Fruit fly (Drosophila melanogaster) whole organism, prepupa: ENCODE results near the gene rn.

Experiments used
- CG10631 ChIP-seq: fragments of 200-800 bp; sonication (Bioruptor generic); optimal IDR thresholded peaks from 2 replicates; lab custom pipeline; 2016; ENCODE audit warnings: missing biosample characterization, missing genetic modification characterization
- CG11294 ChIP-seq: fragments of 200-800 bp; sonication (Bioruptor generic); IDR thresholded peaks from 2 replicates; pipeline ENCODE4 v1.3.6; 2022; ENCODE audit warnings: missing biosample characterization, missing genetic modification characterization
- CG11762 ChIP-seq: fragments of 200-800 bp; sonication (Bioruptor generic); optimal IDR thresholded peaks from 3 replicates; lab custom pipeline; 2016; ENCODE audit warnings: missing biosample characterization, missing genetic modification characterization; ENCODE audit not compliant: insufficient read depth
- CG1621 ChIP-seq: fragments of 200-800 bp; sonication (Bioruptor generic); optimal IDR thresholded peaks from 3 replicates; lab custom pipeline; 2018; ENCODE audit warnings: missing biosample characterization, mild to moderate bottlenecking, missing genetic modification characterization
- CG3032 ChIP-seq: fragments of 200-800 bp; optimal IDR thresholded peaks from 2 replicates; lab custom pipeline; 2019; ENCODE audit warnings: missing biosample characterization, mild to moderate bottlenecking, missing genetic modification characterization, moderate library complexity
- CG31627 ChIP-seq: fragments of 200-800 bp; sonication (Bioruptor generic); optimal IDR thresholded peaks from 3 replicates; lab custom pipeline; 2016; ENCODE audit warnings: missing biosample characterization, missing genetic modification characterization
- CG34406 ChIP-seq: fragments of 200-800 bp; sonication (Bioruptor generic); optimal IDR thresholded peaks from 3 replicates; lab custom pipeline; 2016; ENCODE audit warnings: missing biosample characterization, missing genetic modification characterization
- CG4318 ChIP-seq: fragments of 200-800 bp; sonication (Bioruptor generic); optimal IDR thresholded peaks from 3 replicates; lab custom pipeline; 2017; ENCODE audit warnings: missing biosample characterization, mild to moderate bottlenecking, missing genetic modification characterization
- CG6163 ChIP-seq: fragments of 200-800 bp; sonication (Bioruptor generic); IDR thresholded peaks from 3 replicates; pipeline ENCODE4 v1.3.6; 2022; ENCODE audit warnings: missing biosample characterization, missing genetic modification characterization
- CG6276 ChIP-seq: fragments of 200-800 bp; sonication (Bioruptor generic); optimal IDR thresholded peaks from 2 replicates; lab custom pipeline; 2017; ENCODE audit warnings: missing biosample characterization, mild to moderate bottlenecking, missing genetic modification characterization
- CG6808 ChIP-seq: fragments of 200-800 bp; sonication (Bioruptor generic); optimal IDR thresholded peaks from 3 replicates; lab custom pipeline; 2017; ENCODE audit warnings: missing biosample characterization, missing genetic modification characterization, mild to moderate bottlenecking, moderate library complexity, missing genetic modification reagents
- CG6854 ChIP-seq: fragments of 200-800 bp; sonication (Bioruptor generic); optimal IDR thresholded peaks from 2 replicates; lab custom pipeline; 2017; ENCODE audit warnings: missing biosample characterization, mild to moderate bottlenecking, missing genetic modification characterization
- CG7368 ChIP-seq: fragments of 200-800 bp; sonication (Bioruptor generic); optimal IDR thresholded peaks from 3 replicates; lab custom pipeline; 2016; ENCODE audit warnings: missing biosample characterization, missing genetic modification characterization
- CG8119 ChIP-seq: fragments of 200-800 bp; sonication (Bioruptor generic); IDR thresholded peaks from 3 replicates; pipeline ENCODE4 v1.3.6; 2022; ENCODE audit warnings: missing biosample characterization, missing genetic modification characterization
- CG8319 ChIP-seq: fragments of 200-800 bp; sonication (Bioruptor generic); optimal IDR thresholded peaks from 3 replicates; lab custom pipeline; 2016; ENCODE audit warnings: missing biosample characterization, missing genetic modification characterization
- CG8632 ChIP-seq: fragments of 200-800 bp; sonication (Bioruptor generic); optimal IDR thresholded peaks from 3 replicates; lab custom pipeline; 2016; ENCODE audit warnings: missing biosample characterization, missing genetic modification characterization
- CG9139 ChIP-seq: fragments of 200-800 bp; sonication (Bioruptor generic); optimal IDR thresholded peaks from 3 replicates; lab custom pipeline; 2017; ENCODE audit warnings: missing biosample characterization, mild to moderate bottlenecking, missing genetic modification characterization
- Eip75B ChIP-seq: fragments of 200-800 bp; sonication (Bioruptor generic); optimal IDR thresholded peaks from 3 replicates; lab custom pipeline; 2016; ENCODE audit warnings: missing biosample characterization, missing genetic modification characterization
- Eip78C ChIP-seq: fragments of 200-800 bp; sonication (Bioruptor generic); peaks from one replicate; lab custom pipeline; 2016; ENCODE audit warnings: missing biosample characterization, missing genetic modification characterization
- Eip93F ChIP-seq: fragments of 200-800 bp; sonication (Bioruptor generic); optimal IDR thresholded peaks from 2 replicates; lab custom pipeline; 2016; ENCODE audit warnings: missing biosample characterization, mild to moderate bottlenecking, missing genetic modification characterization
- Ets96B ChIP-seq: fragments of 200-800 bp; optimal IDR thresholded peaks from 2 replicates; lab custom pipeline; 2019; ENCODE audit warnings: missing biosample characterization, mild to moderate bottlenecking, missing genetic modification characterization, moderate library complexity
- Gug ChIP-seq: fragments of 200-800 bp; sonication (Bioruptor generic); IDR thresholded peaks from 2 replicates; pipeline ENCODE4 v1.3.6; 2022; ENCODE audit warnings: missing biosample characterization, missing genetic modification characterization
- Hr38 ChIP-seq: sonication (Bioruptor generic); optimal IDR thresholded peaks from 2 replicates; lab custom pipeline; 2016; ENCODE audit warnings: missing biosample characterization, missing genetic modification characterization
- Hr39 ChIP-seq: fragments of 200-800 bp; sonication (Bioruptor generic); optimal IDR thresholded peaks from 2 replicates; lab custom pipeline; 2016; ENCODE audit warnings: missing biosample characterization, missing genetic modification characterization
- Met ChIP-seq: fragments of 200-800 bp; sonication (Bioruptor generic); optimal IDR thresholded peaks from 3 replicates; lab custom pipeline; 2016; ENCODE audit warnings: missing biosample characterization, missing genetic modification characterization
- Smox ChIP-seq: fragments of 200-800 bp; sonication (Bioruptor generic); optimal IDR thresholded peaks from 3 replicates; lab custom pipeline; 2016; ENCODE audit warnings: missing biosample characterization, missing genetic modification characterization
- Sox14 ChIP-seq: fragments of 200-800 bp; sonication (Bioruptor generic); optimal IDR thresholded peaks from 3 replicates; lab custom pipeline; 2016; ENCODE audit warnings: missing biosample characterization, missing genetic modification characterization
- achi ChIP-seq: fragments of 200-800 bp; sonication (Bioruptor generic); optimal IDR thresholded peaks from 3 replicates; lab custom pipeline; 2016; ENCODE audit warnings: missing biosample characterization, missing genetic modification characterization
- acj6 ChIP-seq: fragments of 200-800 bp; sonication (Bioruptor generic); optimal IDR thresholded peaks from 3 replicates; lab custom pipeline; 2016; ENCODE audit warnings: missing biosample characterization, missing genetic modification characterization
- cyc ChIP-seq: fragments of 200-800 bp; sonication (Bioruptor generic); optimal IDR thresholded peaks from 3 replicates; lab custom pipeline; 2016; ENCODE audit warnings: missing biosample characterization, missing genetic modification characterization
- dac ChIP-seq: fragments of 200-800 bp; sonication (Bioruptor generic); optimal IDR thresholded peaks from 2 replicates; lab custom pipeline; 2017; ENCODE audit warnings: missing biosample characterization, mild to moderate bottlenecking, missing genetic modification characterization
- dsx ChIP-seq: fragments of 200-800 bp; optimal IDR thresholded peaks from 3 replicates; lab custom pipeline; 2019; ENCODE audit warnings: missing biosample characterization, mild to moderate bottlenecking, missing genetic modification characterization, moderate library complexity; ENCODE audit not compliant: poor library complexity, severe bottlenecking
- eg ChIP-seq: fragments of 200-800 bp; sonication (Bioruptor generic); IDR thresholded peaks from 3 replicates; pipeline ENCODE4 v1.3.6; 2022; ENCODE audit warnings: missing biosample characterization, missing genetic modification characterization
- esn ChIP-seq: fragments of 200-800 bp; sonication (Bioruptor generic); optimal IDR thresholded peaks from 2 replicates; lab custom pipeline; 2016; ENCODE audit warnings: missing biosample characterization, mild to moderate bottlenecking, missing genetic modification characterization, moderate library complexity
- fd59A ChIP-seq: fragments of 200-800 bp; sonication (Bioruptor generic); optimal IDR thresholded peaks from 2 replicates; lab custom pipeline; 2017; ENCODE audit warnings: missing biosample characterization, mild to moderate bottlenecking, missing genetic modification characterization, missing genetic modification reagents
- fd85E ChIP-seq: fragments of 200-800 bp; sonication (Bioruptor generic); optimal IDR thresholded peaks from 3 replicates; lab custom pipeline; 2016; ENCODE audit warnings: missing biosample characterization, missing genetic modification characterization
- fkh ChIP-seq: fragments of 200-800 bp; sonication (Bioruptor generic); optimal IDR thresholded peaks from 3 replicates; lab custom pipeline; 2017; ENCODE audit warnings: missing biosample characterization, mild to moderate bottlenecking, missing genetic modification characterization, moderate library complexity
- lz ChIP-seq: fragments of 200-800 bp; sonication (Bioruptor generic); optimal IDR thresholded peaks from 3 replicates; lab custom pipeline; 2016; ENCODE audit warnings: missing biosample characterization, missing genetic modification characterization
- net ChIP-seq: fragments of 200-800 bp; sonication (Bioruptor generic); optimal IDR thresholded peaks from 3 replicates; lab custom pipeline; 2016; ENCODE audit warnings: missing biosample characterization, missing genetic modification characterization
- pdm3 ChIP-seq: fragments of 200-800 bp; sonication (Bioruptor generic); optimal IDR thresholded peaks from 3 replicates; lab custom pipeline; 2016; ENCODE audit warnings: missing biosample characterization, missing genetic modification characterization
- spab ChIP-seq: fragments of 200-800 bp; sonication (Bioruptor generic); optimal IDR thresholded peaks from 2 replicates; lab custom pipeline; 2017; ENCODE audit warnings: missing biosample characterization, mild to moderate bottlenecking, missing genetic modification characterization, missing genetic modification reagents
- ss ChIP-seq, 2 experiments: fragments of 200-800 bp; sonication (Bioruptor generic); optimal IDR thresholded peaks; 2 replicates in 1 of 2; 3 replicates in 1 of 2; lab custom pipeline; 2017 to 2018; ENCODE audit warnings: mild to moderate bottlenecking in 2 of 2, missing biosample characterization in 2 of 2, missing genetic modification characterization in 2 of 2, moderate library complexity in 1 of 2

rn gene

dm6 chr3R:7249460-7249859 lies 60.0 kb downstream of the rn start, which contains the start of the genes CG1227 and Dtwd2 (continued):
- peak; percentile 84 for TF ChIP-seq CG8319 (GFP tag; lab: Kevin White, UChicago)
- peak; percentile 45 for TF ChIP-seq Eip93F (GFP tag; lab: Kevin White, UChicago)
- TF ChIP-seq Met: peak; percentile 92
- peak; percentile 89 to 96 for TF ChIP-seq ss (GFP tag; optimal IDR thresholded peaks at IDR 0.05; lab: Kevin White, UChicago)
- peak; percentile 93 for TF ChIP-seq pdm3
- peak; percentile 94 for TF ChIP-seq CG11762 (GFP tag; lab: Kevin White, UChicago)
- peak; percentile 92 for TF ChIP-seq CG6808
- peak; percentile 92 for TF ChIP-seq Eip75B (GFP tag; lab: Kevin White, UChicago)
- no peak for TF ChIP-seq Hr38 (GFP tag; lab: Kevin White, UChicago)
- TF ChIP-seq CG6276 (GFP tag; lab: Kevin White, UChicago): peak; percentile 95
- peak; percentile 98 for TF ChIP-seq CG3032 (tag; lab: Kevin White, UChicago)
- TF ChIP-seq fd59A (GFP tag; lab: Kevin White, UChicago): peak; percentile 88
- TF ChIP-seq CG9139 (GFP tag; lab: Kevin White, UChicago): peak; percentile 91
- peak; percentile 98 for TF ChIP-seq CG8119 (GFP tag; lab: Robert Waterston, UW)
- peak; percentile 91 for TF ChIP-seq CG1621 (tag; lab: Kevin White, UChicago)
- no peak for TF ChIP-seq fkh (GFP tag; lab: Kevin White, UChicago)
- peak; percentile 91 for TF ChIP-seq CG7368 (GFP tag; lab: Kevin White, UChicago)
- TF ChIP-seq esn (GFP tag; lab: Kevin White, UChicago): peak; percentile 96
- peak; percentile 86 for TF ChIP-seq cyc (GFP tag; lab: Kevin White, UChicago)
- TF ChIP-seq Eip78C (GFP tag; lab: Kevin White, UChicago): peak; percentile 99
- TF ChIP-seq Smox: peak; percentile 92
- peak; percentile 94 for TF ChIP-seq acj6 (GFP tag; lab: Kevin White, UChicago)
- TF ChIP-seq CG11294: peak; percentile 95
- TF ChIP-seq Ets96B (tag; lab: Kevin White, UChicago): peak; percentile 98
- TF ChIP-seq Sox14 (GFP tag; lab: Kevin White, UChicago): peak; percentile 90
- peak; percentile 88 for TF ChIP-seq CG31627 (GFP tag; lab: Kevin White, UChicago)
- peak; percentile 95 for TF ChIP-seq Gug (GFP tag; lab: Robert Waterston, UW)
- peak; percentile 96 for TF ChIP-seq CG34406 (GFP tag; lab: Kevin White, UChicago)

- TF ChIP-seq Ets96B (tag; lab: Kevin White, UChicago) (no peak), CG6808 (no peak), CG6276 (GFP tag; lab: Kevin White, UChicago) (no peak), esn (GFP tag; lab: Kevin White, UChicago) (no peak), lz (GFP tag; lab: Kevin White, UChicago) (no peak)
Observed at dm6 chr3R:7246889-7247288, 62.5 kb downstream of the rn start, which contains the start of the genes Noc3 and CG10053. TSS of gene Noc3 (minus strand) at chr3R:7246969. TSS of gene CG10053 (plus strand) at chr3R:7247090.

- TF ChIP-seq Gug (GFP tag; lab: Robert Waterston, UW) (no peak), Smox (no peak), fd85E (GFP tag; lab: Kevin White, UChicago) (no peak), spab (GFP tag; lab: Kevin White, UChicago) (no peak), esn (GFP tag; lab: Kevin White, UChicago) (no peak), CG8319 (GFP tag; lab: Kevin White, UChicago) (no peak), CG9139 (GFP tag; lab: Kevin White, UChicago) (no peak)
Observed at dm6 chr3R:7241460-7241859, 68.0 kb downstream of the rn start, which contains the start of gene CG14607. TSS of gene CG14607 (plus strand) at chr3R:7241760.

- TF ChIP-seq CG11294 (no peak), acj6 (GFP tag; lab: Kevin White, UChicago) (no peak), CG8632 (no peak), CG6854 (GFP tag; lab: Kevin White, UChicago) (no peak), ss (GFP tag; optimal IDR thresholded peaks at IDR 0.05; lab: Kevin White, UChicago) (no peak), net (no peak), CG7368 (GFP tag; lab: Kevin White, UChicago) (no peak), Smox (no peak), CG4318 (GFP tag; lab: Kevin White, UChicago) (no peak), Eip78C (GFP tag; lab: Kevin White, UChicago) (no peak), CG6163 (GFP tag; lab: Robert Waterston, UW) (peak; percentile 34; the same call in 1 of the 3 replicates), esn (GFP tag; lab: Kevin White, UChicago) (no peak), CG1621 (tag; lab: Kevin White, UChicago) (no peak), achi (GFP tag; lab: Kevin White, UChicago) (no peak), lz (GFP tag; lab: Kevin White, UChicago) (no peak), dac (GFP tag; lab: Kevin White, UChicago) (no peak), Eip93F (GFP tag; lab: Kevin White, UChicago) (no peak), Hr39 (no peak), eg (0 out of 3 replicates have a peak, but pooled peaks have one; percentile 45), dsx (peak; percentile 90), CG10631 (no peak), spab (GFP tag; lab: Kevin White, UChicago) (no peak)
Observed at dm6 chr3R:7223972-7224464, 85.4 kb downstream of the rn start, which contains the start of gene thw. TSS of gene thw (plus strand) at chr3R:7224414.
